Fruit fly (Drosophila melanogaster) whole organism, embryonic: Measurements from ENCODE around the gene sordd2.

Experiments used
- CG10654 ChIP-seq: fragments of 200-800 bp; sonication (Bioruptor generic); optimal IDR thresholded peaks from 2 replicates; lab custom pipeline; 2016; ENCODE audit warnings: missing biosample characterization, missing genetic modification characterization
- CG10959 ChIP-seq: fragments of 200-800 bp; sonication (Bioruptor generic); IDR thresholded peaks from 2 replicates; pipeline ENCODE4 v1.3.6; 2022; ENCODE audit warnings: missing biosample characterization, missing genetic modification characterization
- CG11085 ChIP-seq: fragments of 200-800 bp; sonication (Bioruptor generic); IDR thresholded peaks from 2 replicates; pipeline ENCODE4 v1.3.6; 2022; ENCODE audit warnings: missing biosample characterization, missing genetic modification characterization
- CG11560 ChIP-seq: fragments of 200-800 bp; sonication (Bioruptor generic); IDR thresholded peaks from 3 replicates; pipeline ENCODE4 v1.3.6; 2022; ENCODE audit warnings: missing biosample characterization, missing genetic modification characterization
- CG1233 ChIP-seq: fragments of 200-800 bp; sonication (Bioruptor generic); optimal IDR thresholded peaks from 4 replicates; lab custom pipeline; 2018; ENCODE audit warnings: missing biosample characterization, mild to moderate bottlenecking, missing genetic modification characterization
- CG13287 ChIP-seq: fragments of 200-800 bp; sonication (Bioruptor generic); IDR thresholded peaks from 2 replicates; pipeline ENCODE4 v1.3.6; 2022; ENCODE audit warnings: missing biosample characterization, missing genetic modification characterization; ENCODE audit not compliant: partially characterized antibody
- CG14441 ChIP-seq: fragments of 200-800 bp; sonication (Bioruptor generic); IDR thresholded peaks from 2 replicates; pipeline ENCODE4 v1.3.6; 2022; ENCODE audit warnings: missing biosample characterization, missing genetic modification characterization
- CG15269 ChIP-seq: fragments of 200-800 bp; sonication (Bioruptor generic); optimal IDR thresholded peaks from 2 replicates; lab custom pipeline; 2018; ENCODE audit warnings: missing biosample characterization, mild to moderate bottlenecking, missing genetic modification characterization, moderate library complexity
- CG17186 ChIP-seq: fragments of 200-800 bp; sonication (Bioruptor generic); optimal IDR thresholded peaks from 3 replicates; lab custom pipeline; 2017; ENCODE audit warnings: missing biosample characterization, missing genetic modification reagents, missing genetic modification characterization
- CG17829 ChIP-seq: fragments of 200-800 bp; optimal IDR thresholded peaks from 2 replicates; lab custom pipeline; 2019; ENCODE audit warnings: missing biosample characterization, mild to moderate bottlenecking, missing genetic modification characterization, moderate library complexity
- CG30431 ChIP-seq: fragments of 200-800 bp; sonication (Bioruptor generic); optimal IDR thresholded peaks from 2 replicates; lab custom pipeline; 2017; ENCODE audit warnings: missing biosample characterization, missing genetic modification characterization
- CG32772 ChIP-seq: fragments of 200-800 bp; sonication (Bioruptor generic); IDR thresholded peaks from 2 replicates; pipeline ENCODE4 v1.3.6; 2022; ENCODE audit warnings: missing biosample characterization, missing genetic modification characterization
- CG34224 ChIP-seq: fragments of 200-800 bp; sonication (Bioruptor generic); IDR thresholded peaks from 3 replicates; pipeline ENCODE4 v1.3.6; 2022; ENCODE audit warnings: missing biosample characterization, missing genetic modification characterization; ENCODE audit not compliant: partially characterized antibody
- CG3847 ChIP-seq: fragments of 200-800 bp; sonication (Bioruptor generic); IDR thresholded peaks from 2 replicates; pipeline ENCODE4 v1.3.6; 2022; ENCODE audit warnings: missing biosample characterization, missing genetic modification characterization
- CG4730 ChIP-seq: fragments of 200-800 bp; sonication (Bioruptor generic); IDR thresholded peaks from 2 replicates; pipeline ENCODE4 v1.3.6; 2022; ENCODE audit warnings: missing biosample characterization, missing genetic modification characterization
- CG5953 ChIP-seq: fragments of 200-800 bp; sonication (Bioruptor generic); IDR thresholded peaks from 2 replicates; pipeline ENCODE4 v1.3.6; 2022; ENCODE audit warnings: missing biosample characterization, missing genetic modification characterization
- CG6813 ChIP-seq: fragments of 200-800 bp; sonication (Bioruptor generic); optimal IDR thresholded peaks from 2 replicates; lab custom pipeline; 2017; ENCODE audit warnings: missing biosample characterization, missing genetic modification characterization, mild to moderate bottlenecking, moderate library complexity, missing genetic modification reagents
- CG9215 ChIP-seq: fragments of 200-800 bp; sonication (Bioruptor generic); IDR thresholded peaks from 2 replicates; pipeline ENCODE4 v1.3.6; 2022; ENCODE audit warnings: missing biosample characterization, missing genetic modification characterization
- CHES-1-like ChIP-seq: fragments of 200-800 bp; sonication (Bioruptor generic); optimal IDR thresholded peaks from 2 replicates; lab custom pipeline; 2016; ENCODE audit warnings: missing biosample characterization, missing genetic modification characterization
- Dbx ChIP-seq: fragments of 200-800 bp; sonication (Bioruptor generic); IDR thresholded peaks from 3 replicates; pipeline ENCODE4 v1.3.6; 2022; ENCODE audit warnings: missing biosample characterization, missing genetic modification characterization
- Deaf1 ChIP-seq: fragments of 200-800 bp; optimal IDR thresholded peaks from 3 replicates; lab custom pipeline; 2019; ENCODE audit warnings: missing biosample characterization, mild to moderate bottlenecking, missing genetic modification characterization, moderate library complexity
- Dek ChIP-seq: fragments of 200-800 bp; sonication (Bioruptor generic); optimal IDR thresholded peaks from 3 replicates; lab custom pipeline; 2019; ENCODE audit warnings: missing biosample characterization, mild to moderate bottlenecking, missing genetic modification characterization, moderate library complexity
- Dfd ChIP-seq, 2 experiments: fragments of >200 bp; optimal IDR thresholded peaks; 2 replicates each; lab custom pipeline; 2017; ENCODE audit warnings: missing biosample characterization in 2 of 2, missing genetic modification characterization in 2 of 2
- Fer3 ChIP-seq: fragments of 200-800 bp; sonication (Bioruptor generic); optimal IDR thresholded peaks from 2 replicates; lab custom pipeline; 2018; ENCODE audit warnings: missing biosample characterization, mild to moderate bottlenecking, missing genetic modification characterization, moderate library complexity
- HLH3B ChIP-seq: fragments of 200-800 bp; sonication (Bioruptor generic); IDR thresholded peaks from 2 replicates; pipeline ENCODE4 v1.3.6; 2022; ENCODE audit warnings: missing biosample characterization, missing genetic modification characterization
- Hmx ChIP-seq: fragments of 200-800 bp; sonication (Bioruptor generic); optimal IDR thresholded peaks from 2 replicates; lab custom pipeline; 2016; ENCODE audit warnings: missing biosample characterization, missing genetic modification characterization
- Mad ChIP-seq: fragments of 200-800 bp; sonication (Bioruptor generic); optimal IDR thresholded peaks from 2 replicates; lab custom pipeline; 2016; ENCODE audit warnings: missing biosample characterization, missing genetic modification characterization
- Opbp ChIP-seq: fragments of 200-800 bp; sonication (Bioruptor generic); IDR thresholded peaks from 3 replicates; pipeline ENCODE4 v1.3.6; 2022; ENCODE audit warnings: missing biosample characterization, missing genetic modification characterization; ENCODE audit not compliant: partially characterized antibody
- Six4 ChIP-seq: fragments of 200-800 bp; sonication (Bioruptor generic); optimal IDR thresholded peaks from 2 replicates; lab custom pipeline; 2016; ENCODE audit warnings: missing biosample characterization, missing genetic modification characterization
- Trl ChIP-seq, 3 experiments: fragments of >200 bp in 2 of 3; fragments of 200-800 bp in 1 of 3; sonication (Bioruptor generic) in 1 of 3; optimal IDR thresholded peaks; 2 replicates in 1 of 3; 3 replicates in 2 of 3; lab custom pipeline; 2016 to 2017; ENCODE audit warnings: missing biosample characterization in 1 of 3, missing genetic modification characterization in 1 of 3
- Usf ChIP-seq: fragments of 200-800 bp; sonication (Bioruptor generic); optimal IDR thresholded peaks from 2 replicates; lab custom pipeline; 2017; ENCODE audit warnings: missing genotype, missing biosample characterization, missing genetic modification characterization
- ash1 ChIP-seq: fragments of 200-800 bp; sonication (Bioruptor generic); optimal IDR thresholded peaks from 2 replicates; lab custom pipeline; 2018; ENCODE audit warnings: missing biosample characterization, mild to moderate bottlenecking, missing genetic modification characterization
- cg ChIP-seq: fragments of 200-800 bp; sonication (Bioruptor generic); optimal IDR thresholded peaks from 3 replicates; lab custom pipeline; 2019; ENCODE audit warnings: missing biosample characterization, mild to moderate bottlenecking, missing genetic modification characterization, moderate library complexity
- exex ChIP-seq: fragments of 200-800 bp; sonication (Bioruptor generic); optimal IDR thresholded peaks from 4 replicates; lab custom pipeline; 2018; ENCODE audit warnings: missing biosample characterization, mild to moderate bottlenecking, missing genetic modification characterization, moderate library complexity
- fd64A ChIP-seq: fragments of 200-800 bp; sonication (Bioruptor generic); optimal IDR thresholded peaks from 3 replicates; lab custom pipeline; 2018; ENCODE audit warnings: missing biosample characterization, mild to moderate bottlenecking, missing genetic modification characterization
- gfzf ChIP-seq: fragments of 200-800 bp; sonication (Bioruptor generic); optimal IDR thresholded peaks from 2 replicates; lab custom pipeline; 2016; ENCODE audit warnings: missing biosample characterization, mild to moderate bottlenecking, missing genetic modification characterization, moderate library complexity
- gro ChIP-seq: fragments of 200-800 bp; sonication (Bioruptor generic); optimal IDR thresholded peaks from 2 replicates; lab custom pipeline; 2016; ENCODE audit warnings: missing biosample characterization, missing genetic modification characterization
- knrl ChIP-seq: fragments of 200-800 bp; sonication (Bioruptor generic); IDR thresholded peaks from 3 replicates; pipeline ENCODE4 v1.3.6; 2022; ENCODE audit warnings: missing biosample characterization, missing genetic modification characterization; ENCODE audit not compliant: partially characterized antibody
- lbe ChIP-seq: fragments of 200-800 bp; sonication (Bioruptor generic); optimal IDR thresholded peaks from 2 replicates; lab custom pipeline; 2016; ENCODE audit warnings: missing biosample characterization, mild to moderate bottlenecking, missing genetic modification characterization
- lilli ChIP-seq: fragments of 200-800 bp; sonication (Bioruptor generic); optimal IDR thresholded peaks from 3 replicates; lab custom pipeline; 2016; ENCODE audit warnings: missing biosample characterization, missing genetic modification characterization
- nau ChIP-seq: fragments of 200-800 bp; sonication (Bioruptor generic); optimal IDR thresholded peaks from 3 replicates; lab custom pipeline; 2017; ENCODE audit warnings: missing biosample characterization, mild to moderate bottlenecking, missing genetic modification characterization, missing genetic modification reagents
- nmo ChIP-seq: fragments of 200-800 bp; sonication (Bioruptor generic); optimal IDR thresholded peaks from 2 replicates; lab custom pipeline; 2018; ENCODE audit warnings: missing biosample characterization, mild to moderate bottlenecking, missing genetic modification characterization, moderate library complexity
- pita ChIP-seq: fragments of 200-800 bp; sonication (Bioruptor generic); optimal IDR thresholded peaks from 2 replicates; lab custom pipeline; 2017; ENCODE audit warnings: missing biosample characterization, mild to moderate bottlenecking, missing genetic modification characterization
- pros ChIP-seq: fragments of 200-800 bp; sonication (Bioruptor generic); optimal IDR thresholded peaks from 3 replicates; lab custom pipeline; 2019; ENCODE audit warnings: missing biosample characterization, mild to moderate bottlenecking, missing genetic modification characterization, moderate library complexity
- scrt ChIP-seq: fragments of 200-800 bp; sonication (Bioruptor generic); optimal IDR thresholded peaks from 2 replicates; lab custom pipeline; 2018; ENCODE audit warnings: missing biosample characterization, mild to moderate bottlenecking, missing genetic modification characterization, moderate library complexity
- ttk ChIP-seq: fragments of 200-800 bp; sonication (Bioruptor generic); IDR thresholded peaks from 2 replicates; pipeline ENCODE4 v2.1.2; 2022; ENCODE audit warnings: missing biosample characterization, missing genetic modification characterization
- wdn ChIP-seq: fragments of 200-800 bp; sonication (Bioruptor generic); IDR thresholded peaks from 2 replicates; pipeline ENCODE4 v1.3.6; 2022; ENCODE audit warnings: missing biosample characterization, missing genetic modification characterization
- wek ChIP-seq: fragments of 200-800 bp; sonication (Bioruptor generic); optimal IDR thresholded peaks from 3 replicates; lab custom pipeline; 2018; ENCODE audit warnings: missing biosample characterization, mild to moderate bottlenecking, missing genetic modification characterization, moderate library complexity
- zen2 ChIP-seq: fragments of 200-800 bp; sonication (Bioruptor generic); IDR thresholded peaks from 3 replicates; pipeline ENCODE4 v1.3.6; 2022; ENCODE audit warnings: missing biosample characterization, missing genetic modification characterization; ENCODE audit not compliant: partially characterized antibody

sordd2 gene

dm6 chrX:15760447-15761297 lies 38.3 kb downstream of the sordd2 start, which contains the start of the genes Graf and mRpL3 (continued):
- TF ChIP-seq gfzf (GFP tag; lab: Kevin White, UChicago), result peak; percentile 35
- TF ChIP-seq CG3847 (GFP tag; lab: Robert Waterston, UW), result no peak
- TF ChIP-seq lbe (GFP tag; lab: Kevin White, UChicago), result no peak
- TF ChIP-seq zen2 (GFP tag; lab: Robert Waterston, UW), result peak; percentile 88
- no peak for TF ChIP-seq ttk (GFP tag; lab: Robert Waterston, UW)
- no peak for TF ChIP-seq CG6813
- no peak for TF ChIP-seq CG11560
- TF ChIP-seq Deaf1 (tag; lab: Kevin White, UChicago), result no peak
- TF ChIP-seq CG10959, result no peak
- no peak for TF ChIP-seq CG30431
- no peak for TF ChIP-seq Six4
- no peak for TF ChIP-seq CG4730 (GFP tag; lab: Robert Waterston, UW)
- no peak for TF ChIP-seq Usf (GFP tag; lab: Kevin White, UChicago)
- TF ChIP-seq cg, result peak; percentile 41
- peak; percentile 8 for TF ChIP-seq exex (tag; lab: Kevin White, UChicago)
- TF ChIP-seq nau (GFP tag; lab: Kevin White, UChicago), result no peak
- no peak for TF ChIP-seq CG9215 (GFP tag; lab: Robert Waterston, UW)
- TF ChIP-seq scrt (GFP tag; lab: Kevin White, UChicago), result peak; percentile 61
- TF ChIP-seq Dfd (GFP tag; optimal IDR thresholded peaks at IDR 0.05; lab: Kevin White, UChicago), result no peak
- TF ChIP-seq wek (GFP tag; lab: Kevin White, UChicago), result no peak
- TF ChIP-seq CG17829, result no peak
- TF ChIP-seq Mad (GFP tag; lab: Kevin White, UChicago), result no peak
- no peak for TF ChIP-seq CG15269
- no peak for TF ChIP-seq wdn
- no peak for TF ChIP-seq Dbx
- no peak for TF ChIP-seq CG11085 (GFP tag; lab: Robert Waterston, UW)
- peak; percentile 87 for TF ChIP-seq CG34224
- TF ChIP-seq CG17186 (GFP tag; lab: Kevin White, UChicago), result peak; percentile 99
- TF ChIP-seq Dek, result no peak
- TF ChIP-seq knrl (GFP tag; lab: Robert Waterston, UW), result peak; percentile 89
- no peak for TF ChIP-seq fd64A (GFP tag; lab: Kevin White, UChicago)
- no peak for TF ChIP-seq CG5953 (GFP tag; lab: Robert Waterston, UW)
- TF ChIP-seq CG13287 (GFP tag; lab: Robert Waterston, UW), result peak; percentile 86
- no peak for TF ChIP-seq Hmx (GFP tag; lab: Kevin White, UChicago)
- TF ChIP-seq pita (GFP tag; lab: Kevin White, UChicago), result no peak
- no peak for TF ChIP-seq gro (GFP tag; lab: Kevin White, UChicago)
- TF ChIP-seq CHES-1-like (GFP tag; lab: Kevin White, UChicago), result peak; percentile 20
- TF ChIP-seq CG10654 (GFP tag; lab: Kevin White, UChicago), result no peak
- no peak for TF ChIP-seq CG32772 (GFP tag; lab: Robert Waterston, UW)
- peak; percentile 94 for TF ChIP-seq Opbp (GFP tag; lab: Robert Waterston, UW)
- no peak for TF ChIP-seq Trl (optimal IDR thresholded peaks at IDR 0.05; lab: Kevin White, UChicago)
- TF ChIP-seq Trl (GFP tag; optimal IDR thresholded peaks at IDR 0.05; lab: Kevin White, UChicago), result no peak
- peak; percentile 17 for TF ChIP-seq nmo (GFP tag; lab: Kevin White, UChicago)
- TF ChIP-seq HLH3B (GFP tag; lab: Robert Waterston, UW), result no peak
- no peak for TF ChIP-seq pros (GFP tag; lab: Kevin White, UChicago)
- TF ChIP-seq CG14441, result 0 out of 2 replicates have a peak, but pooled peaks have one; percentile 14
- TF ChIP-seq CG1233 (GFP tag; lab: Kevin White, UChicago), result no peak
- TF ChIP-seq Fer3 (tag; lab: Kevin White, UChicago), result no peak
- TF ChIP-seq ash1 (GFP tag; lab: Kevin White, UChicago), result no peak
- TF ChIP-seq lilli (GFP tag; lab: Kevin White, UChicago), result no peak
